Worm (Caenorhabditis elegans) whole organism, young adult: ENCODE results near the gene K08D8.5.

Source experiments
- B0019.2 ChIP-seq: fragments of 200-800 bp; sonication (Bioruptor generic); conservative IDR thresholded peaks from 2 replicates; pipeline ENCODE4 v1.3.6; 2022; ENCODE audit warnings: missing genetic modification reagents, missing genetic modification characterization, missing compliant biosample characterization
- B0261.1 ChIP-seq: sonication (generic microtip); optimal IDR thresholded peaks from 2 replicates; lab custom pipeline; 2016; ENCODE audit warnings: mild to moderate bottlenecking, missing genetic modification characterization, moderate library complexity, missing compliant biosample characterization
- F22D6.2 ChIP-seq: sonication (generic microtip); optimal IDR thresholded peaks from 2 replicates; lab custom pipeline; 2016; ENCODE audit warnings: mild to moderate bottlenecking, missing genetic modification characterization, missing compliant biosample characterization
- Y56A3A.18 ChIP-seq: fragments of 200-800 bp; sonication (Bioruptor generic); IDR thresholded peaks from 2 replicates; pipeline ENCODE4 v1.3.6; 2022; ENCODE audit warnings: missing genetic modification reagents, missing genetic modification characterization, missing compliant biosample characterization
- akir-1 ChIP-seq: fragments of 200-800 bp; sonication (Bioruptor generic); optimal IDR thresholded peaks from 2 replicates; lab custom pipeline; 2018; ENCODE audit warnings: mild to moderate bottlenecking, missing genetic modification characterization, moderate library complexity, missing compliant biosample characterization
- ama-1 ChIP-seq, 3 experiments: fragments of 150-350 bp in 1 of 3; sonication (generic microtip) in 2 of 3; optimal IDR thresholded peaks; 2 replicates each; lab custom pipeline; 2014 to 2018; ENCODE audit warnings: missing biosample characterization in 2 of 3, missing genetic modification characterization in 2 of 3, missing genetic modification reagents in 2 of 3
- athp-1 ChIP-seq: sonication (generic microtip); optimal IDR thresholded peaks from 2 replicates; lab custom pipeline; 2017; ENCODE audit warnings: mild to moderate bottlenecking, missing genetic modification characterization, missing compliant biosample characterization
- gei-17 ChIP-seq: fragments of 200-800 bp; sonication (Bioruptor generic); optimal IDR thresholded peaks from 2 replicates; lab custom pipeline; 2018; ENCODE audit warnings: mild to moderate bottlenecking, missing genetic modification characterization, missing compliant biosample characterization
- hrde-1 ChIP-seq: sonication (generic microtip); optimal IDR thresholded peaks from 2 replicates; lab custom pipeline; 2016; ENCODE audit warnings: missing genetic modification characterization, mild to moderate bottlenecking, missing compliant biosample characterization, moderate library complexity, missing genotype, missing genetic modification reagents, borderline replicate concordance
- nhr-120 ChIP-seq: fragments of 200-800 bp; sonication (Bioruptor generic); IDR thresholded peaks from 2 replicates; pipeline ENCODE4 v1.3.6; 2022; ENCODE audit warnings: missing genetic modification characterization, missing compliant biosample characterization
- pha-4 ChIP-seq: fragments of 150-350 bp; sonication (generic microtip); optimal IDR thresholded peaks from 2 replicates; lab custom pipeline; 2014; ENCODE audit warnings: missing biosample characterization, missing genetic modification reagents, missing genetic modification characterization
- snpc-3.4 ChIP-seq: sonication (generic microtip); optimal IDR thresholded peaks from 2 replicates; lab custom pipeline; 2017; ENCODE audit warnings: missing genetic modification characterization, mild to moderate bottlenecking, missing compliant biosample characterization, antibody characterized with exemption, moderate library complexity, missing genotype, missing genetic modification reagents
- tbp1 ChIP-seq: fragments of 200-800 bp; sonication (Bioruptor generic); optimal IDR thresholded peaks from 2 replicates; lab custom pipeline; 2018; ENCODE audit warnings: mild to moderate bottlenecking, missing genetic modification characterization, missing compliant biosample characterization
- ztf-18 ChIP-seq: sonication (generic microtip); optimal IDR thresholded peaks from 2 replicates; lab custom pipeline; 2016; ENCODE audit warnings: missing genotype, mild to moderate bottlenecking, missing genetic modification characterization, missing compliant biosample characterization

- no peak for TF ChIP-seq nhr-120 (GFP tag; lab: Robert Waterston, UW)
- no peak for TF ChIP-seq Y56A3A.18
- no peak for TF ChIP-seq akir-1
- TF ChIP-seq gei-17 = no peak
- TF ChIP-seq ztf-18 (tag; lab: Kevin White, UChicago) = no peak
- no peak for TF ChIP-seq snpc-3.4 (tag; lab: Kevin White, UChicago)
- no peak for TF ChIP-seq pha-4 (tag; lab: Kevin White, UChicago)
- no peak for TF ChIP-seq B0261.1 (tag; lab: Kevin White, UChicago)
- no peak for TF ChIP-seq hrde-1
- no peak for TF ChIP-seq tbp1 (GFP tag; lab: Kevin White, UChicago)
- no peak for TF ChIP-seq ama-1 (optimal IDR thresholded peaks at IDR 0.05; lab: Kevin White, UChicago)
- no peak for TF ChIP-seq ama-1 (GFP tag; optimal IDR thresholded peaks at IDR 0.05; lab: Kevin White, UChicago)
- TF ChIP-seq athp-1 (tag; lab: Kevin White, UChicago) = no peak
- no peak for TF ChIP-seq F22D6.2 (tag; lab: Kevin White, UChicago)
- no peak for TF ChIP-seq B0019.2
These were observed 45.8 kb upstream of the K08D8.5 start, which contains the start of gene F55G11.6 for ce11 chrIV:12957730-12958129.
